Fruit fly (Drosophila melanogaster) whole organism, embryonic: ENCODE data around the gene upd2.

Experiments used
- Atf6 ChIP-seq: fragments of 200-800 bp; sonication (Bioruptor generic); IDR thresholded peaks from 2 replicates; pipeline ENCODE4 v1.3.6; 2022; ENCODE audit warnings: missing biosample characterization, missing genetic modification characterization
- Awh ChIP-seq: fragments of 200-800 bp; sonication (Bioruptor generic); IDR thresholded peaks from 2 replicates; pipeline ENCODE4, ENCODE4 v1.3.6; 2022; ENCODE audit warnings: missing biosample characterization, missing genetic modification characterization
- CG10321 ChIP-seq: fragments of 200-800 bp; sonication (Bioruptor generic); IDR thresholded peaks from 2 replicates; pipeline ENCODE4 v1.3.6; 2022; ENCODE audit warnings: missing biosample characterization, missing genetic modification characterization
- CG10979 ChIP-seq: fragments of 200-800 bp; sonication (Bioruptor generic); optimal IDR thresholded peaks from 2 replicates; lab custom pipeline; 2018; ENCODE audit warnings: missing biosample characterization, mild to moderate bottlenecking, missing genetic modification characterization, moderate library complexity
- CG11696 ChIP-seq: fragments of 200-800 bp; sonication (Bioruptor generic); IDR thresholded peaks from 2 replicates; pipeline ENCODE4 v1.3.6; 2022; ENCODE audit warnings: missing biosample characterization, missing genetic modification characterization
- CG14965 ChIP-seq: fragments of 200-800 bp; sonication (Bioruptor generic); optimal IDR thresholded peaks from 2 replicates; lab custom pipeline; 2016; ENCODE audit warnings: missing biosample characterization, missing genetic modification characterization, borderline replicate concordance
- CG15696 ChIP-seq: fragments of 200-800 bp; sonication (Bioruptor generic); optimal IDR thresholded peaks from 2 replicates; lab custom pipeline; 2019; ENCODE audit warnings: missing biosample characterization, mild to moderate bottlenecking, missing genetic modification characterization, moderate library complexity
- CG1647 ChIP-seq: fragments of 200-800 bp; sonication (Bioruptor generic); optimal IDR thresholded peaks from 3 replicates; lab custom pipeline; 2016; ENCODE audit warnings: missing biosample characterization, missing genetic modification characterization
- CG16815 ChIP-seq: fragments of 200-800 bp; sonication (Bioruptor generic); optimal IDR thresholded peaks from 3 replicates; lab custom pipeline; 2017; ENCODE audit warnings: missing biosample characterization, mild to moderate bottlenecking, missing genetic modification characterization
- CG17829 ChIP-seq: fragments of 200-800 bp; optimal IDR thresholded peaks from 2 replicates; lab custom pipeline; 2019; ENCODE audit warnings: missing biosample characterization, mild to moderate bottlenecking, missing genetic modification characterization, moderate library complexity
- CG1792 ChIP-seq: fragments of 200-800 bp; sonication (Bioruptor generic); optimal IDR thresholded peaks from 2 replicates; lab custom pipeline; 2016; ENCODE audit warnings: missing biosample characterization, missing genetic modification characterization
- CG18011 ChIP-seq: fragments of 200-800 bp; sonication (Bioruptor generic); optimal IDR thresholded peaks from 2 replicates; lab custom pipeline; 2017; ENCODE audit warnings: missing biosample characterization, missing genetic modification characterization, mild to moderate bottlenecking, moderate library complexity, missing genotype
- CG18262 ChIP-seq: fragments of 200-800 bp; optimal IDR thresholded peaks from 3 replicates; lab custom pipeline; 2019; ENCODE audit warnings: missing biosample characterization, mild to moderate bottlenecking, missing genetic modification characterization, moderate library complexity
- CG30020 ChIP-seq: fragments of 200-800 bp; optimal IDR thresholded peaks from 2 replicates; lab custom pipeline; 2019; ENCODE audit warnings: missing biosample characterization, mild to moderate bottlenecking, missing genetic modification characterization, moderate library complexity
- CG3407 ChIP-seq: fragments of 200-800 bp; sonication (Bioruptor generic); optimal IDR thresholded peaks from 2 replicates; lab custom pipeline; 2018; ENCODE audit warnings: missing biosample characterization, mild to moderate bottlenecking, missing genetic modification characterization
- CG34422 ChIP-seq: fragments of 200-800 bp; sonication (Bioruptor generic); IDR thresholded peaks from 3 replicates; pipeline ENCODE4 v1.3.6; 2022; ENCODE audit warnings: missing biosample characterization, missing genetic modification characterization
- CG3847 ChIP-seq: fragments of 200-800 bp; sonication (Bioruptor generic); IDR thresholded peaks from 2 replicates; pipeline ENCODE4 v1.3.6; 2022; ENCODE audit warnings: missing biosample characterization, missing genetic modification characterization
- CG4360 ChIP-seq: fragments of 200-800 bp; sonication (Bioruptor generic); IDR thresholded peaks from 2 replicates; pipeline ENCODE4 v1.3.6; 2022; ENCODE audit warnings: missing biosample characterization, missing genetic modification characterization
- CG4707 ChIP-seq: fragments of 200-800 bp; sonication (Bioruptor generic); optimal IDR thresholded peaks from 2 replicates; lab custom pipeline; 2018; ENCODE audit warnings: missing biosample characterization, mild to moderate bottlenecking, missing genetic modification characterization, moderate library complexity
- CG6175 ChIP-seq: fragments of 200-800 bp; sonication (Bioruptor generic); IDR thresholded peaks from 3 replicates; pipeline ENCODE4 v1.3.6; 2022; ENCODE audit warnings: missing biosample characterization, missing genetic modification characterization
- CG6254 ChIP-seq: fragments of 200-800 bp; sonication (Bioruptor generic); optimal IDR thresholded peaks from 3 replicates; lab custom pipeline; 2017; ENCODE audit warnings: mild to moderate bottlenecking, missing biosample characterization, missing genetic modification reagents, missing genetic modification characterization
- CG7556 ChIP-seq: fragments of 200-800 bp; sonication (Bioruptor generic); optimal IDR thresholded peaks from 2 replicates; lab custom pipeline; 2017; ENCODE audit warnings: missing biosample characterization, mild to moderate bottlenecking, missing genetic modification characterization
- CG9437 ChIP-seq: fragments of 200-800 bp; sonication (Bioruptor generic); optimal IDR thresholded peaks from 2 replicates; lab custom pipeline; 2018; ENCODE audit warnings: missing biosample characterization, mild to moderate bottlenecking, missing genetic modification characterization
- Chrac-16 ChIP-seq: fragments of 200-800 bp; sonication (Bioruptor generic); optimal IDR thresholded peaks from 3 replicates; lab custom pipeline; 2016; ENCODE audit warnings: missing biosample characterization, missing genetic modification characterization
- Lhr ChIP-seq: fragments of 200-800 bp; sonication (Bioruptor generic); optimal IDR thresholded peaks from 3 replicates; lab custom pipeline; 2017; ENCODE audit warnings: mild to moderate bottlenecking, missing biosample characterization, missing genetic modification reagents, missing genetic modification characterization
- Max ChIP-seq: fragments of 200-800 bp; sonication (Bioruptor generic); optimal IDR thresholded peaks from 2 replicates; lab custom pipeline; 2016; ENCODE audit warnings: missing biosample characterization, mild to moderate bottlenecking, missing genetic modification characterization
- Opbp ChIP-seq: fragments of 200-800 bp; sonication (Bioruptor generic); IDR thresholded peaks from 3 replicates; pipeline ENCODE4 v1.3.6; 2022; ENCODE audit warnings: missing biosample characterization, missing genetic modification characterization; ENCODE audit not compliant: partially characterized antibody
- Ptx1 ChIP-seq: fragments of 200-800 bp; sonication (Bioruptor generic); IDR thresholded peaks from 2 replicates; pipeline ENCODE4 v1.3.6; 2022; ENCODE audit warnings: missing biosample characterization, missing genetic modification characterization
- Rx ChIP-seq: fragments of 200-800 bp; sonication (Bioruptor generic); IDR thresholded peaks from 2 replicates; pipeline ENCODE4 v1.3.6; 2022; ENCODE audit warnings: missing biosample characterization, missing genetic modification characterization
- az2 ChIP-seq: fragments of 200-800 bp; sonication (Bioruptor generic); optimal IDR thresholded peaks from 3 replicates; lab custom pipeline; 2016; ENCODE audit warnings: missing biosample characterization, missing genetic modification characterization
- bsh ChIP-seq, 2 experiments: fragments of 200-800 bp; sonication (Bioruptor generic); optimal IDR thresholded peaks; 2 replicates each; lab custom pipeline; 2017 to 2018; ENCODE audit warnings: mild to moderate bottlenecking in 2 of 2, missing biosample characterization in 2 of 2, missing genetic modification characterization in 2 of 2, moderate library complexity in 1 of 2
- cas ChIP-seq: fragments of 200-800 bp; sonication (Bioruptor generic); IDR thresholded peaks from 2 replicates; pipeline ENCODE4 v1.3.6; 2022; ENCODE audit warnings: missing biosample characterization, missing genetic modification characterization
- gce ChIP-seq: fragments of 200-800 bp; sonication (Bioruptor generic); IDR thresholded peaks from 3 replicates; pipeline ENCODE4 v1.3.6; 2022; ENCODE audit warnings: missing biosample characterization, missing genetic modification characterization
- gem ChIP-seq: fragments of 200-800 bp; sonication (Bioruptor generic); optimal IDR thresholded peaks from 2 replicates; lab custom pipeline; 2019; ENCODE audit warnings: missing biosample characterization, mild to moderate bottlenecking, missing genetic modification characterization, moderate library complexity
- gsb-n ChIP-seq: fragments of 200-800 bp; sonication (Bioruptor generic); optimal IDR thresholded peaks from 3 replicates; lab custom pipeline; 2018; ENCODE audit warnings: missing biosample characterization, mild to moderate bottlenecking, missing genetic modification characterization
- inv ChIP-seq: fragments of 200-800 bp; sonication (Bioruptor generic); IDR thresholded peaks from 2 replicates; pipeline ENCODE4 v1.3.6; 2022; ENCODE audit warnings: missing biosample characterization, missing genetic modification characterization; ENCODE audit not compliant: partially characterized antibody
- jigr1 ChIP-seq: fragments of 200-800 bp; sonication (Bioruptor generic); IDR thresholded peaks from 3 replicates; pipeline ENCODE4 v1.3.6; 2022; ENCODE audit warnings: missing biosample characterization, missing genetic modification characterization
- lola ChIP-seq, 3 experiments: fragments of >200 bp in 2 of 3; fragments of 200-800 bp in 1 of 3; sonication (Bioruptor generic) in 1 of 3; optimal IDR thresholded peaks; 2 replicates each; lab custom pipeline; 2017 to 2019; ENCODE audit warnings: missing biosample characterization in 3 of 3, missing genetic modification characterization in 3 of 3, mild to moderate bottlenecking in 1 of 3, moderate library complexity in 1 of 3
- luna ChIP-seq: fragments of 200-800 bp; sonication (Bioruptor generic); optimal IDR thresholded peaks from 2 replicates; lab custom pipeline; 2016; ENCODE audit warnings: missing biosample characterization, missing genetic modification characterization
- mld ChIP-seq: fragments of 200-800 bp; sonication (Bioruptor generic); IDR thresholded peaks from 3 replicates; pipeline ENCODE4 v1.3.6; 2022; ENCODE audit warnings: missing biosample characterization, missing genetic modification characterization; ENCODE audit not compliant: partially characterized antibody
- nmo ChIP-seq: fragments of 200-800 bp; sonication (Bioruptor generic); optimal IDR thresholded peaks from 2 replicates; lab custom pipeline; 2018; ENCODE audit warnings: missing biosample characterization, mild to moderate bottlenecking, missing genetic modification characterization, moderate library complexity
- prd ChIP-seq, 3 experiments: fragments of >200 bp in 2 of 3; fragments of 200-800 bp in 1 of 3; sonication (Bioruptor generic) in 1 of 3; optimal IDR thresholded peaks in 2 of 3; IDR thresholded peaks in 1 of 3; 2 replicates in 2 of 3; 3 replicates in 1 of 3; pipeline versions ENCODE4 v1.3.6 to Lab custom; 2017 to 2022; ENCODE audit warnings: missing biosample characterization in 1 of 3, missing genetic modification characterization in 1 of 3
- ro ChIP-seq: fragments of 200-800 bp; sonication (Bioruptor generic); IDR thresholded peaks from 2 replicates; pipeline ENCODE4 v1.3.6; 2022; ENCODE audit warnings: missing biosample characterization, missing genetic modification characterization
- sens ChIP-seq: fragments of 200-800 bp; sonication (Bioruptor generic); peaks from one replicate; lab custom pipeline; 2016; ENCODE audit warnings: missing biosample characterization, missing genetic modification characterization
- so ChIP-seq: fragments of 200-800 bp; sonication (Bioruptor generic); IDR thresholded peaks from 3 replicates; pipeline ENCODE4 v1.3.6; 2022; ENCODE audit warnings: missing biosample characterization, missing genetic modification characterization
- sug ChIP-seq: fragments of 200-800 bp; optimal IDR thresholded peaks from 2 replicates; lab custom pipeline; 2019; ENCODE audit warnings: missing biosample characterization, mild to moderate bottlenecking, missing genetic modification characterization, moderate library complexity
- unpg ChIP-seq: fragments of 200-800 bp; sonication (Bioruptor generic); optimal IDR thresholded peaks from 3 replicates; lab custom pipeline; 2018; ENCODE audit warnings: missing biosample characterization, mild to moderate bottlenecking, missing genetic modification characterization, moderate library complexity
- vvl ChIP-seq: fragments of 200-800 bp; sonication (Bioruptor generic); IDR thresholded peaks from 2 replicates; pipeline ENCODE4 v1.3.6; 2022; ENCODE audit warnings: missing biosample characterization, missing genetic modification characterization
- wor ChIP-seq: fragments of 200-800 bp; sonication (Bioruptor generic); IDR thresholded peaks from 2 replicates; pipeline ENCODE4 v1.3.6; 2022; ENCODE audit warnings: missing biosample characterization, missing genetic modification characterization
- zf30C ChIP-seq: fragments of 200-800 bp; sonication (Bioruptor generic); optimal IDR thresholded peaks from 3 replicates; lab custom pipeline; 2018; ENCODE audit warnings: missing biosample characterization, mild to moderate bottlenecking, missing genetic modification characterization

upd2 gene

DNA sequence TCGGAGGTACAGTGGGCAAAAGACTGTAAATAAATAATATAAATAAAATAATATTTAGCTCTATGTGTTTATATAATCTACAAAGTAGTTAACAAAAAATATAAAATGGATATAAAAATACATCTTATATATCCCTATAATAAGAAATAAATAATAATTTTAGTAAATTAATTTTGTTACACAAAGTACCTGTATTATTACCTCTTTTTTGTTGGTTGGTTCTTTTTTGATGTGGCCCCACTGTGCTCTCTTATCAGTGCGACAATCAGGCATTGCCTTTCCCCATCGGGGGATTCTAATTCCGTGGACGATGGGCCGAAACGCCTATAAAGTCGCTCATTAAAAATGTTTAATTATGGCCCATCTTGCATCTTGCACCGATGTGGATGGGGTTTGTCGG is 35.6 kb downstream of the upd2 start (continued):
- peak in 1 of 3 experiments; percentile 72 for TF ChIP-seq lola (GFP tag; optimal IDR thresholded peaks at IDR 0.05; lab: Kevin White, UChicago)
- TF ChIP-seq CG9437 (GFP tag; lab: Kevin White, UChicago), result peak; percentile 3
- TF ChIP-seq CG3407 (GFP tag; lab: Kevin White, UChicago), result peak; percentile 15
- TF ChIP-seq nmo, result peak; percentile 38
- TF ChIP-seq CG16815 (GFP tag; lab: Kevin White, UChicago), result peak; percentile 2
- peak; percentile 28 for TF ChIP-seq gsb-n (tag; lab: Kevin White, UChicago)
- peak in 1 of 2 experiments; percentile 49 for TF ChIP-seq bsh (GFP tag; optimal IDR thresholded peaks at IDR 0.05; lab: Kevin White, UChicago)
- no peak for TF ChIP-seq luna (GFP tag; lab: Kevin White, UChicago)
- no peak for TF ChIP-seq sug
- TF ChIP-seq CG17829 (tag; lab: Kevin White, UChicago), result peak; percentile 46
- peak; percentile 66 for TF ChIP-seq CG15696
- no peak for TF ChIP-seq gce (GFP tag; lab: Robert Waterston, UW)
- TF ChIP-seq CG18262, result peak; percentile 84
- TF ChIP-seq CG10979 (tag; lab: Kevin White, UChicago), result peak; percentile 64

DNA sequence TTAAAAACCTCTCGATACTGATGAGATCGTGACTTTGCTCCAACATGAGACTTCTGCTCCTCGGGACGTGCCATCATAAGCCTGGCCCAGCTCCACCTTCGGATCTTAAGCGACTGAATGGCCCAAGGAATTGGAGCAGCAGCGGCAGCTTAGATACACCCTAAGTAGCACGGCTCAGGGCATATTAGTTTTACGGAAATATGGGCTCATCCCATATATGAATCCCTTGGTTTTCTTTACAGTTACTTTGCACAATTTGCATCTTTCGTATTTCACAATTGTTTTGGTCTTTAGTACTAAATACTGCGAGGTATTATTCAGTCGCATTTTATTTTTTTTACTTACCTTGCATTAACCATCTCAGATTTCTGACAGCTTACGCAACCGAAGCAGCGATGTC is 38.0 kb downstream of the upd2 start, which contains the start of gene Hesr:
TSS of gene Hesr (minus strand) at position 101 of the 400 bp plus-strand sequence.
- no peak for TF ChIP-seq CG6175
- TF ChIP-seq CG6254 (GFP tag; lab: Kevin White, UChicago), result no peak
- no peak for TF ChIP-seq Ptx1
- TF ChIP-seq Lhr, result no peak
- no peak for TF ChIP-seq CG11696 (GFP tag; lab: Robert Waterston, UW)
- no peak for TF ChIP-seq jigr1 (GFP tag; lab: Robert Waterston, UW)
- TF ChIP-seq CG3847, result no peak
- TF ChIP-seq sens (GFP tag; lab: Kevin White, UChicago), result peak; percentile 29
- no peak for TF ChIP-seq unpg (GFP tag; lab: Kevin White, UChicago)
- no peak for TF ChIP-seq CG7556
- no peak for TF ChIP-seq CG1792 (GFP tag; lab: Kevin White, UChicago)
- TF ChIP-seq so (GFP tag; lab: Robert Waterston, UW), result no peak
- no peak for TF ChIP-seq Max (GFP tag; lab: Kevin White, UChicago)
- no peak for TF ChIP-seq prd (optimal IDR thresholded peaks at IDR 0.05; lab: Kevin White, UChicago)
- peak; percentile 30; the same call in 2 of the 3 replicates for TF ChIP-seq prd (GFP tag; IDR thresholded peaks at IDR 0.05; lab: Robert Waterston, UW)
- TF ChIP-seq CG10321 (GFP tag; lab: Robert Waterston, UW), result no peak
- no peak for TF ChIP-seq cas (GFP tag; lab: Robert Waterston, UW)
- no peak for TF ChIP-seq Rx
- 0 out of 3 replicates have a peak, but pooled peaks have one; percentile 16 for TF ChIP-seq CG34422
- no peak for TF ChIP-seq Awh (GFP tag; lab: Robert Waterston, UW)
- no peak for TF ChIP-seq ro (GFP tag; lab: Robert Waterston, UW)
- no peak for TF ChIP-seq wor (GFP tag; lab: Robert Waterston, UW)
- TF ChIP-seq CG30020 (tag; lab: Kevin White, UChicago), result no peak
- peak; percentile 6 for TF ChIP-seq gem (tag; lab: Kevin White, UChicago)
- TF ChIP-seq CG4707 (GFP tag; lab: Kevin White, UChicago), result no peak
- TF ChIP-seq Opbp (GFP tag; lab: Robert Waterston, UW), result no peak
- TF ChIP-seq Chrac-16 (GFP tag; lab: Kevin White, UChicago), result no peak
- TF ChIP-seq az2, result no peak
- TF ChIP-seq Atf6 (GFP tag; lab: Robert Waterston, UW), result no peak
- no peak for TF ChIP-seq CG1647 (GFP tag; lab: Kevin White, UChicago)
- no peak for TF ChIP-seq CG18011 (GFP tag; lab: Kevin White, UChicago)
- TF ChIP-seq CG14965 (GFP tag; lab: Kevin White, UChicago), result no peak
- no peak for TF ChIP-seq mld (GFP tag; lab: Robert Waterston, UW)
- TF ChIP-seq CG4360, result no peak
- no peak for TF ChIP-seq zf30C
- no peak for TF ChIP-seq vvl
- no peak for TF ChIP-seq inv (GFP tag; lab: Robert Waterston, UW)
- TF ChIP-seq, all 482 proteins: peak for 4
